Worm (Caenorhabditis elegans): ENCODE measurements around the gene clec-162.
A peak's percentile ranks its signal among the peaks of the same experiment; 100 is the strongest.

clec-162 gene

DNA sequence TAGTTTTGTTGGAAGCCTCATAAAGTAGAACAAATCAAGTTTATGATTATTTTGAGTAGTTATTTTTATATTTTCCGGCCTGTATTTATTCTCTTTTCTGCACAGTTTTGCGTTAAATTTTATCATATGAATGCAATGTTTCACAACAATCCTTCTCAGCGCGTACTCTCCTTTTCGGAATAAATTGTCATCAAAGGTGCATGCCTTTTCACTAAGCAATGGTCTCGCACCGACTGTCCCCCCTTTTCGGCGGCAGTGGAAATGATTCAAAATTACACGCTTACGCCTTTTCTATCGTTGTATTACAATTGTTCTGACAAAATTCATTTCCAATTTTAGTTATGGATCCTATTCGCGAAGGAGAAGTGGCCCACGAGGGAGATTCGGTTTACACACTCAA, 22.1 kb upstream of the clec-162 start, which contains the start of the genes iff-1 and cdk-1:
Gene iff-1 (minus strand): TSS at position 61 of the 400 bp plus-strand sequence.
Gene cdk-1 (plus strand): TSS at position 340 of the 400 bp plus-strand sequence.
- TF ChIP-seq lir-3 (tag; optimal IDR thresholded peaks at IDR 0.05; ENCODE audit: poor library complexity) (no peak), pqm-1 (tag; optimal IDR thresholded peaks at IDR 0.05) (no peak), xbp-1 (tag; optimal IDR thresholded peaks at IDR 0.05) (peak; percentile 8), ceh-82 (tag; optimal IDR thresholded peaks at IDR 0.05) (peak in 1 of 3 experiments; percentile 47), sup-37 (GFP tag; optimal IDR thresholded peaks at IDR 0.05) (no peak), ets-5 (GFP tag; IDR thresholded peaks at IDR 0.05) (no peak), pag-3 (tag; optimal IDR thresholded peaks at IDR 0.05; ENCODE audit: borderline replicate concordance, insufficient read depth) (no peak), efl-1 (optimal IDR thresholded peaks at IDR 0.05) (peak; percentile 87 to 95), efl-1 (GFP tag; optimal IDR thresholded peaks at IDR 0.05 in 1 of 2) (peak; percentile 89 to 98), lin-13 (GFP tag; optimal IDR thresholded peaks at IDR 0.05) (no peak), vab-15 (tag; optimal IDR thresholded peaks at IDR 0.05) (no peak), rnt-1 (tag; optimal IDR thresholded peaks at IDR 0.05) (peak; percentile 43), ces-1 (GFP tag; optimal IDR thresholded peaks at IDR 0.05) (no peak), nhr-11 (tag; optimal IDR thresholded peaks at IDR 0.05) (no peak), sox-4 (tag; optimal IDR thresholded peaks at IDR 0.05) (no peak), C04F5.9 (tag; optimal IDR thresholded peaks at IDR 0.05) (no peak), lin-15B (tag; optimal IDR thresholded peaks at IDR 0.05) (peak; percentile 30), nhr-71 (tag; optimal IDR thresholded peaks at IDR 0.05) (peak; percentile 24), unc-62 (GFP tag; optimal IDR thresholded peaks at IDR 0.05) (no peak), C34B4.2 (tag; optimal IDR thresholded peaks at IDR 0.05) (no peak), ceh-8 (GFP tag; optimal IDR thresholded peaks at IDR 0.05) (no peak), irx-1 (tag; optimal IDR thresholded peaks at IDR 0.05) (no peak), grh-1 (GFP tag; IDR thresholded peaks at IDR 0.05) (no peak), ceh-63 (GFP tag; optimal IDR thresholded peaks at IDR 0.05) (no peak), C16A3.4 (tag; optimal IDR thresholded peaks at IDR 0.05) (peak; percentile 43), mab-9 (GFP tag; IDR thresholded peaks at IDR 0.05) (no peak), mdl-1 (tag; optimal IDR thresholded peaks at IDR 0.05) (no peak), hpl-2 (GFP tag; optimal IDR thresholded peaks at IDR 0.05) (no peak), nhr-90 (tag; optimal IDR thresholded peaks at IDR 0.05; ENCODE audit: poor library complexity) (no peak), blmp-1 (tag; optimal IDR thresholded peaks at IDR 0.05) (peak; percentile 41), lin-35 (GFP tag; optimal IDR thresholded peaks at IDR 0.05) (peak; percentile 82 to 94), nhr-19 (GFP tag; conservative IDR thresholded peaks at IDR 0.05) (no peak), nhr-20 (tag; optimal IDR thresholded peaks at IDR 0.05) (no peak), dsc-1 (tag; optimal IDR thresholded peaks at IDR 0.05) (no peak), unc-86 (tag; optimal IDR thresholded peaks at IDR 0.05) (no peak), aly-2 (tag; optimal IDR thresholded peaks at IDR 0.05) (no peak), swsn-7 (tag; optimal IDR thresholded peaks at IDR 0.05) (peak; percentile 2), sptf-1 (tag; optimal IDR thresholded peaks at IDR 0.05) (no peak), lsy-2 (tag; optimal IDR thresholded peaks at IDR 0.05) (peak; percentile 57 to 82), nhr-237 (tag; optimal IDR thresholded peaks at IDR 0.05) (no peak), nhr-85 (tag) (peak; percentile 56), fkh-8 (tag; optimal IDR thresholded peaks at IDR 0.05) (no peak), mef-2 (tag; optimal IDR thresholded peaks at IDR 0.05) (no peak), tbx-2 (tag; optimal IDR thresholded peaks at IDR 0.05) (peak; percentile 0), tlp-1 (tag; optimal IDR thresholded peaks at IDR 0.05) (no peak), elt-2 (tag; optimal IDR thresholded peaks at IDR 0.05) (no peak), ama-1 (optimal IDR thresholded peaks at IDR 0.05) (no peak), skn-1 (tag; optimal IDR thresholded peaks at IDR 0.05) (peak; percentile 83), unc-30 (tag; optimal IDR thresholded peaks at IDR 0.05) (no peak), unc-98 (GFP tag; IDR thresholded peaks at IDR 0.05) (no peak), egl-13 (tag; optimal IDR thresholded peaks at IDR 0.05) (no peak), fkh-10 (GFP tag; optimal IDR thresholded peaks at IDR 0.05) (no peak), hlh-17 (GFP tag; optimal IDR thresholded peaks at IDR 0.05; ENCODE audit: borderline replicate concordance) (no peak), nhr-76 (tag; optimal IDR thresholded peaks at IDR 0.05) (no peak), efl-3 (GFP tag; optimal IDR thresholded peaks at IDR 0.05) (no peak)
